Worm (Caenorhabditis elegans) whole organism, L3 larva: ENCODE measurements around the gene W06B4.1.

ENCODE experiments used
- ceh-16 ChIP-seq: sonication (generic microtip); optimal IDR thresholded peaks from 2 replicates; lab custom pipeline; 2017; ENCODE audit warnings: missing biosample characterization, missing genetic modification characterization
- egl-27 ChIP-seq: sonication (generic microtip); optimal IDR thresholded peaks from 4 replicates; lab custom pipeline; 2017; ENCODE audit warnings: missing biosample characterization, missing genetic modification reagents, missing genetic modification characterization
- mdl-1 ChIP-seq: fragments of 150-350 bp; optimal IDR thresholded peaks from 2 replicates; lab custom pipeline; 2014; ENCODE audit warnings: missing biosample characterization, missing genetic modification characterization
- nhr-76 ChIP-seq: fragments of 150-350 bp; sonication (generic microtip); optimal IDR thresholded peaks from 5 replicates; lab custom pipeline; 2014; ENCODE audit warnings: missing biosample characterization, missing genetic modification characterization
- nhr-77 ChIP-seq: fragments of 150-350 bp; optimal IDR thresholded peaks from 2 replicates; lab custom pipeline; 2014; ENCODE audit warnings: missing biosample characterization, missing genetic modification characterization

DNA sequence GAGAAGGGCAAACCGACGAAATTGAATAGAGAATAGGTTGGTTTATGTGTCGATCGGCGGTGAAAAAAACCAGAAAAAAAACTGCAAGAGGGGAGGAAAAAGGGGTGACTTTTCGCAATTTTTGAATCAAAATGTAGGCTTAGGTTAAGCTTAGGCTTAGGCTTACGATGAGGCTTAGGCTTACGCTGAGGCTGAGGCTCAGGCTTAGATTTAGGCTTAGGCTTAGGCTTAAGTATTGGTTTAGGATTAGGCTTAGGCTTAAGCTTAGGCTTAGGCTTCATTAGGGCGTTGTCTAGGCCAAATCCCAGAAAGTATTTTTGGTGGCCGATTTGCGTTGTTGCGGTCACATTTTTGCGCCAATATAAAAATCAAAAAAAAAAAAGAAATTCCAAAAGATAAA, 16.6 kb upstream of the W06B4.1 start:
- TF ChIP-seq egl-27 (no peak), nhr-76 (no peak), nhr-77 (tag; lab: Kevin White, UChicago) (no peak), mdl-1 (tag; lab: Kevin White, UChicago) (no peak), ceh-16 (tag; lab: Kevin White, UChicago) (no peak)
